Worm (Caenorhabditis elegans) whole organism, late embryonic: Measurements from ENCODE around the gene sdz-24.
"Not testable (repeated sequence)": the region's sequence is repeated elsewhere in the genome, so short reads cannot be mapped to it uniquely, and the experiment has no call there.

ENCODE experiments used
- C08G9.2 ChIP-seq: sonication (generic microtip); optimal IDR thresholded peaks from 2 replicates; lab custom pipeline; 2016; ENCODE audit warnings: mild to moderate bottlenecking, missing genetic modification characterization, moderate library complexity, missing compliant biosample characterization
- K09A11.1 ChIP-seq: sonication (generic microtip); optimal IDR thresholded peaks from 2 replicates; lab custom pipeline; 2017; ENCODE audit warnings: antibody characterized with exemption, mild to moderate bottlenecking, missing genetic modification characterization, missing compliant biosample characterization; ENCODE audit not compliant: insufficient read depth
- T23F11.4 ChIP-seq: fragments of 200-800 bp; sonication (Bioruptor generic); optimal IDR thresholded peaks from 2 replicates; lab custom pipeline; 2018; ENCODE audit warnings: mild to moderate bottlenecking, missing genetic modification characterization, missing compliant biosample characterization
- Y22D7AL.16 ChIP-seq: sonication (generic microtip); optimal IDR thresholded peaks from 2 replicates; lab custom pipeline; 2016; ENCODE audit warnings: missing genetic modification characterization, missing compliant biosample characterization
- ahr-1 ChIP-seq: sonication (generic microtip); optimal IDR thresholded peaks from 2 replicates; lab custom pipeline; 2016; ENCODE audit warnings: missing genetic modification characterization, missing compliant biosample characterization
- ceh-14 ChIP-seq: sonication (generic microtip); optimal IDR thresholded peaks from 2 replicates; lab custom pipeline; 2016; ENCODE audit warnings: missing genotype, missing genetic modification characterization, missing compliant biosample characterization
- ceh-18 ChIP-seq: sonication (generic microtip); optimal IDR thresholded peaks from 2 replicates; lab custom pipeline; 2016; ENCODE audit warnings: missing genetic modification characterization, missing compliant biosample characterization
- ceh-2 ChIP-seq: sonication (generic microtip); optimal IDR thresholded peaks from 2 replicates; lab custom pipeline; 2016; ENCODE audit warnings: missing genotype, missing genetic modification characterization, missing compliant biosample characterization
- ceh-22 ChIP-seq: sonication (generic microtip); optimal IDR thresholded peaks from 2 replicates; lab custom pipeline; 2017; ENCODE audit warnings: missing biosample characterization, missing genetic modification characterization
- ceh-24 ChIP-seq: sonication (generic microtip); optimal IDR thresholded peaks from 2 replicates; lab custom pipeline; 2016; ENCODE audit warnings: mild to moderate bottlenecking, missing genetic modification characterization, missing compliant biosample characterization
- ceh-30 ChIP-seq: fragments of 150-350 bp; optimal IDR thresholded peaks from 2 replicates; lab custom pipeline; 2014; ENCODE audit warnings: missing biosample characterization, missing genetic modification characterization
- ceh-31 ChIP-seq: sonication (generic microtip); optimal IDR thresholded peaks from 2 replicates; lab custom pipeline; 2016; ENCODE audit warnings: missing genetic modification characterization, missing compliant biosample characterization
- ceh-45 ChIP-seq: fragments of 200-800 bp; sonication (Bioruptor generic); IDR thresholded peaks from 2 replicates; pipeline ENCODE4 v1.3.6; 2022; ENCODE audit warnings: missing genetic modification reagents, missing genetic modification characterization, missing compliant biosample characterization
- ceh-48 ChIP-seq: sonication (generic microtip); optimal IDR thresholded peaks from 2 replicates; lab custom pipeline; 2016; ENCODE audit warnings: missing genetic modification characterization, inconsistent platforms, missing compliant biosample characterization
- ceh-6 ChIP-seq: fragments of 200-800 bp; sonication (Bioruptor generic); optimal IDR thresholded peaks from 2 replicates; lab custom pipeline; 2018; ENCODE audit warnings: mild to moderate bottlenecking, missing genetic modification characterization, missing compliant biosample characterization
- elt-2 ChIP-seq: sonication (generic microtip); optimal IDR thresholded peaks from 2 replicates; lab custom pipeline; 2016; ENCODE audit warnings: missing genetic modification reagents, missing genetic modification characterization, missing compliant biosample characterization
- ets-4 ChIP-seq: sonication (generic microtip); optimal IDR thresholded peaks from 2 replicates; lab custom pipeline; 2016; ENCODE audit warnings: missing genetic modification characterization, missing compliant biosample characterization
- fkh-10 ChIP-seq: fragments of 150-350 bp; optimal IDR thresholded peaks from 2 replicates; lab custom pipeline; 2014; ENCODE audit warnings: missing biosample characterization, missing genetic modification reagents, missing genetic modification characterization
- hlh-8 ChIP-seq: sonication (generic microtip); optimal IDR thresholded peaks from 2 replicates; lab custom pipeline; 2016; ENCODE audit warnings: missing genotype, missing genetic modification characterization, missing compliant biosample characterization
- lin-11 ChIP-seq: fragments of 200-800 bp; sonication (Bioruptor generic); optimal IDR thresholded peaks from 2 replicates; lab custom pipeline; 2018; ENCODE audit warnings: mild to moderate bottlenecking, missing genetic modification characterization, missing compliant biosample characterization
- nfya-1 ChIP-seq: sonication (generic microtip); optimal IDR thresholded peaks from 2 replicates; lab custom pipeline; 2017; ENCODE audit warnings: missing genetic modification characterization, mild to moderate bottlenecking, missing compliant biosample characterization, antibody characterized with exemption, moderate library complexity
- nhr-232 ChIP-seq: sonication (generic microtip); optimal IDR thresholded peaks from 2 replicates; lab custom pipeline; 2016; ENCODE audit warnings: missing genetic modification characterization, missing compliant biosample characterization
- pat-9 ChIP-seq: fragments of 200-800 bp; sonication (Bioruptor generic); optimal IDR thresholded peaks from 2 replicates; lab custom pipeline; 2018; ENCODE audit warnings: mild to moderate bottlenecking, missing genetic modification characterization, moderate library complexity, missing compliant biosample characterization
- pax-1 ChIP-seq: fragments of 150-350 bp; optimal IDR thresholded peaks from 2 replicates; lab custom pipeline; 2014; ENCODE audit warnings: missing biosample characterization, missing genetic modification characterization
- pha-2 ChIP-seq: sonication (generic microtip); optimal IDR thresholded peaks from 2 replicates; lab custom pipeline; 2017; ENCODE audit warnings: mild to moderate bottlenecking, missing genetic modification characterization, missing compliant biosample characterization
- pha-4 ChIP-seq: fragments of 150-350 bp; optimal IDR thresholded peaks from 2 replicates; lab custom pipeline; 2018; ENCODE audit warnings: missing biosample characterization, missing genetic modification reagents, missing genetic modification characterization
- pqm-1 ChIP-seq: sonication (generic microtip); optimal IDR thresholded peaks from 2 replicates; lab custom pipeline; 2016; ENCODE audit warnings: missing genetic modification characterization, missing compliant biosample characterization
- ref-2 ChIP-seq: sonication (generic microtip); optimal IDR thresholded peaks from 2 replicates; lab custom pipeline; 2016; ENCODE audit warnings: missing genetic modification characterization, missing compliant biosample characterization
- rnt-1 ChIP-seq: sonication (generic microtip); optimal IDR thresholded peaks from 2 replicates; lab custom pipeline; 2016; ENCODE audit warnings: missing genetic modification characterization, missing compliant biosample characterization
- sdc-2 ChIP-seq: sonication (generic microtip); optimal IDR thresholded peaks from 2 replicates; lab custom pipeline; 2016; ENCODE audit warnings: missing genotype, missing genetic modification characterization, missing compliant biosample characterization
- syd-9 ChIP-seq: sonication (generic microtip); optimal IDR thresholded peaks from 2 replicates; lab custom pipeline; 2016; ENCODE audit warnings: mild to moderate bottlenecking, missing genetic modification characterization, moderate library complexity, missing compliant biosample characterization
- tbx-2 ChIP-seq: sonication (generic microtip); optimal IDR thresholded peaks from 2 replicates; lab custom pipeline; 2016; ENCODE audit warnings: missing genetic modification characterization, missing compliant biosample characterization
- tbx-7 ChIP-seq: sonication (generic microtip); optimal IDR thresholded peaks from 2 replicates; lab custom pipeline; 2016; ENCODE audit warnings: missing genotype, missing genetic modification characterization, missing compliant biosample characterization
- ttx-3 ChIP-seq: sonication (generic microtip); optimal IDR thresholded peaks from 2 replicates; lab custom pipeline; 2016; ENCODE audit warnings: missing genetic modification reagents, missing genetic modification characterization, missing compliant biosample characterization
- unc-3 ChIP-seq, 2 experiments: fragments of 200-800 bp in 1 of 2; sonication (Bioruptor generic) in 1 of 2; sonication (generic microtip) in 1 of 2; conservative IDR thresholded peaks in 1 of 2; optimal IDR thresholded peaks in 1 of 2; 2 replicates each; pipeline versions ENCODE4 v1.3.6 to Lab custom; 2016 to 2022; ENCODE audit warnings: missing compliant biosample characterization in 2 of 2, missing genetic modification characterization in 2 of 2, missing genetic modification reagents in 1 of 2
- unc-42 ChIP-seq: sonication (generic microtip); optimal IDR thresholded peaks from 2 replicates; lab custom pipeline; 2016; ENCODE audit warnings: missing genotype, missing genetic modification characterization, missing compliant biosample characterization

sdz-24 gene

ce11 chrII:684811-685210 lies 26.3 kb downstream of the sdz-24 start, which contains the start of gene T02H6.5:
T02H6.5 (plus strand) TSS chrII:685111.
- TF ChIP-seq ceh-45 (no peak), ceh-6 (GFP tag; lab: Kevin White, UChicago) (no peak), sdc-2 (tag; lab: Kevin White, UChicago) (no peak), ceh-24 (tag; lab: Kevin White, UChicago) (no peak), K09A11.1 (tag; lab: Kevin White, UChicago) (no peak), pha-4 (tag; lab: Kevin White, UChicago) (no peak), pha-2 (tag; lab: Kevin White, UChicago) (no peak), syd-9 (tag; lab: Kevin White, UChicago) (no peak), rnt-1 (tag; lab: Kevin White, UChicago) (no peak), ceh-2 (tag; lab: Kevin White, UChicago) (no peak), ceh-48 (tag; lab: Kevin White, UChicago) (no peak), unc-42 (no peak), pat-9 (no peak), ceh-31 (no peak), nfya-1 (tag; lab: Kevin White, UChicago) (no peak), fkh-10 (GFP tag; lab: Kevin White, UChicago) (no peak)

DNA sequence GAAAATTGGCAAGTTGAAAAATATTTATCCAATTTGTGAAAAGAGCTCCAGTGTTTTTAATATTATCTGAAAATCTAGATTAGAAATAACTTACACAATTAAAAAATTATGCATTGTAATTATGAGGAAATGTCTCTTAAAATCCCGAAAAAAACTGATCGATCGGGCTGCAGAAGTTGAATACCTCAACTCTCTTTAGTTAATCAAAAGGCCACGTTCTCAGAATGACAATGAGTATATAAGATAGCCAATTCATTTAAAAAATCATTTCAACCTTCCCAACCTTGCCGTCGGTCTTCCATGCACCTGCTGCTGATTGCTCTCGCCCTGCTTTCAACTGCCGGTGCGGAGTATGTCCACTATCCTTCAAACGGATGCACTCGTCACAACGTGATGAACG lies 31.3 kb downstream of the sdz-24 start, which contains the start of gene T02H6.4:
T02H6.4 (plus strand) TSS at position 301 of the 400 bp plus-strand sequence.
- TF ChIP-seq ceh-48 (tag; lab: Kevin White, UChicago) (no peak), hlh-8 (tag; lab: Kevin White, UChicago) (no peak), tbx-7 (tag; lab: Kevin White, UChicago) (no peak), pha-4 (tag; lab: Kevin White, UChicago) (no peak), nfya-1 (tag; lab: Kevin White, UChicago) (no peak), tbx-2 (tag; lab: Kevin White, UChicago) (no peak), elt-2 (tag; lab: Kevin White, UChicago) (no peak), nhr-232 (tag; lab: Kevin White, UChicago) (no peak), ceh-14 (tag; lab: Kevin White, UChicago) (no peak), ttx-3 (tag; lab: Kevin White, UChicago) (no peak), C08G9.2 (tag; lab: Kevin White, UChicago) (no peak), pat-9 (no peak), ceh-30 (tag; lab: Kevin White, UChicago) (no peak), unc-42 (no peak)
- TF ChIP-seq, all 69 proteins: peak for 0

- TF ChIP-seq ceh-2 (tag; lab: Kevin White, UChicago) (no peak), ceh-22 (tag; lab: Kevin White, UChicago) (no peak), tbx-2 (tag; lab: Kevin White, UChicago) (no peak), pax-1 (no peak)
Observed at ce11 chrII:691550-691949, 33.1 kb downstream of the sdz-24 start, which contains the start of gene T02H6.3. T02H6.3 (plus strand) TSS chrII:691850.

DNA sequence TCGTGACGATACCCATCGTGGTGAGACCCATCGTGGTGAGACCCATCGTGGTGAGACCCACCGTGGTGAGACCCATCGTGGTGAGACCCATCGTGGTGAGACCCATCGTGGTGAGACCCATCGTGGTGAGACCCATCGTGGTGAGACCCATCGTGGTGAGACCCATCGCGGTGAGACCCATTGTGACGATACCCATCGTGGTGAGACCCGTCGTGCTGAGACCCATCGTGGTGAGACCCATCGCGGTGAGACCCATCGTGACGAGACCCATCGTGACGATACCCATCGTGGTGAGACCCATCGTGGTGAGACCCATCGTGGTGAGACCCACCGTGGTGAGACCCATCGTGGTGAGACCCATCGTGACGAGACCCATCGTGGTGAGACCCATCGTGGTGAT lies 36.6 kb downstream of the sdz-24 start:
- 0 out of 2 replicates have a peak, but pooled peaks have one; percentile 8 for TF ChIP-seq unc-3 (GFP tag; conservative IDR thresholded peaks at IDR 0.05; lab: Robert Waterston, UW)
- not testable (repeated sequence) for TF ChIP-seq unc-3 (tag; optimal IDR thresholded peaks at IDR 0.05; lab: Kevin White, UChicago)
- TF ChIP-seq, all 69 proteins: peak for 1; not testable (repeated sequence) for 68

DNA sequence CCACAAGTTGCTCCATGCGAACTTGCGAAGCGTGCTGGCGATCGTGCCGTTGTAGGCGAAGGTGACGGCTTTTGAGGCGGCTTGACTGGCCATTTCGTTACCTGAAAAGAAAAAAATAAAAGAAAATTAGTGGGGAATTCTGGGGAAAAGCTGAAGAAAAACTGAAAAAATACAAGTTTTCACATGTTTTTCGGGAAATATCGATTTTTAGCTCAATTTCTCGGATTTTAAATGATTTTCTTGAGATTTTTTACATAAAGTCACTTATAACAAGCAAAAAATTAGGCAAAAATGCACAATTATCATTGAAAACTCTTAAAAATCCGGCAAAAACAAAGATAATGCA lies 42.5 kb downstream of the sdz-24 start, which contains the start of gene T02H6.11:
T02H6.11 (minus strand) TSS at position 101 of the 346 bp plus-strand sequence.
- no peak for TF ChIP-seq ets-4 (tag; lab: Kevin White, UChicago)
- TF ChIP-seq lin-11 (tag; lab: Kevin White, UChicago): no peak
- no peak for TF ChIP-seq ceh-14 (tag; lab: Kevin White, UChicago)
- TF ChIP-seq T23F11.4 (GFP tag; lab: Kevin White, UChicago): no peak
- no peak for TF ChIP-seq ceh-18
- no peak for TF ChIP-seq Y22D7AL.16
- no peak for TF ChIP-seq ahr-1 (tag; lab: Kevin White, UChicago)
- TF ChIP-seq pqm-1 (tag; lab: Kevin White, UChicago): no peak
- no peak for TF ChIP-seq pha-4 (tag; lab: Kevin White, UChicago)
- TF ChIP-seq ref-2: no peak
- no peak for TF ChIP-seq tbx-7 (tag; lab: Kevin White, UChicago)
- TF ChIP-seq, all 69 proteins: peak for 0
